Worm (Caenorhabditis elegans): Measurements from ENCODE around the gene F55B12.2.

Gene F55B12.2

DNA sequence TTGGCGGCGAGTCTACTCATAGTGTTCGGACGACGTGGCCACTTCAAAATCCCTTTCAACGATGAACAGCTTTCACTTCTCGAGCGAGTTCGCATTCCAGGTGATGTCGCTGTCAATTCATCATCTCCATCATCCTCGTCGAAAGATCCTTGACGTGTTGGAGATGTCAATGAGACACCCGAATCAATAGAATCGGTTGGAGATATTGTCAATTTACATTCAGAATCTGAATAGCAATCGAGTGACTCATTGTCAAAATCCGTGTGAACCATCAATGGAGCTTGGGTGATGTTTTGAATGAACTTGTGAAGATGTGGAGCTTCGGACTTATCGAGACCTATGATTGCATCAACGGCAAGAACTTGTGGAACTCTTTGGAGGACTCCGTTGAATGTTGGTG lies 31.0 kb downstream of the F55B12.2 start:
- no peak for TF ChIP-seq unc-62 (GFP tag; optimal IDR thresholded peaks at IDR 0.05)

DNA sequence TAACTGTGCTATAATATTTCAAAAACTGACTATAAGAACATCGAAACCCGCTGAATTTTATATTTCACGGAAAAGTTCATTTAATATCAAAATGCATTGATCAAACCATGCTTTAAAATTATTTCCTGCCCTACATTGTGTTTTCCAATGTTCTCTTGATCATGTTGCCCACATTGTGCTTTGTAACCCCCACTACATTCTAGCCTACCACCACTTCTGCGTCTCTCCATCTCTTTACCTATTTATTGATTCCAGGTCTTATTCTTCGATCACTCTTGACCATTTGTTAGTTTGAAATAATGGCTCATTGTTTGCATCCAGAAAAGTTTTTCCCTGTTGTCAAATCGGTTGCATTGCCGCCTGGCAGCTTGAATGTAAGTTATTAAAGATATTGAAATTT lies 34.6 kb downstream of the F55B12.2 start, which contains the start of gene decr-1.1:
Gene decr-1.1 (plus strand): TSS at position 210 of the 400 bp plus-strand sequence.
- no peak for TF ChIP-seq unc-62 (GFP tag; optimal IDR thresholded peaks at IDR 0.05)

DNA sequence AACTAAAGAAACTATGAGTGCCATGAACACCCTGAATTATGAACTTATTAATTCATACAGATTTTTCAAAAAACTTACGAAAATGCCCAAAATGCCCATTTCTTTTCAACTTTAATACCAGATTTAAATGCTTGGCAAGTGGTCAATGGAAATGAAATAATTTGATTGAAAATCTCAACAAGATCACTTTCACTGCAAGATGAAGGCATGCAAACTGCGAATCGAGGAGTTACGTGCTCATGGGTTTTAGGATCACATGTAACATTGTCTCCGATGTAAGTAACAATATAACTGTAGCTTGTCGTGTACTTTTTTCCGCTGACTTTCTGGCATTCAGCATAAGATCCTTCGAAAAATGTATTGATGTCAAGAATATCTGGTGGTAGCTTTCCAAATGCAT lies 35.9 kb downstream of the F55B12.2 start:
- no peak for TF ChIP-seq unc-62 (GFP tag; optimal IDR thresholded peaks at IDR 0.05)

DNA sequence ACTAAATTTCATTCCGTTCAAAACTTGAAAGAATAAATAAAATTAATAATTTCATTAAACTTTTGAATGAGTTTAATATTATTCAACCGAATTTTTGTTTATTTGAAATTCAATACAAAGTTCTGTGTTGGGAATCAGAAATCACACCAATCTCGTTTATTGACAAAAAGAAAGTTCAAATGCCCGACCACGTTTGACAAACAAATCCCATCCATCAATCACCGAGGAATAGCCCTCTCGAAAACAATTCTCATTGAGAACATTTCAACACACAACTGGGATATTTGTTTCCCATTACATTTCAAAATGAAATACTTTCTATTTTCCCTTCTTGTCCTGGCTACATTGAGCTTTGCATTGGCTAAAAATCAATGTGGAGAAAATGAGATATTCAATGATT lies 38.9 kb downstream of the F55B12.2 start, which contains the start of gene F53C11.9:
Gene F53C11.9 (plus strand): TSS at position 159 of the 400 bp plus-strand sequence.
- no peak for TF ChIP-seq unc-62 (GFP tag; optimal IDR thresholded peaks at IDR 0.05)

DNA sequence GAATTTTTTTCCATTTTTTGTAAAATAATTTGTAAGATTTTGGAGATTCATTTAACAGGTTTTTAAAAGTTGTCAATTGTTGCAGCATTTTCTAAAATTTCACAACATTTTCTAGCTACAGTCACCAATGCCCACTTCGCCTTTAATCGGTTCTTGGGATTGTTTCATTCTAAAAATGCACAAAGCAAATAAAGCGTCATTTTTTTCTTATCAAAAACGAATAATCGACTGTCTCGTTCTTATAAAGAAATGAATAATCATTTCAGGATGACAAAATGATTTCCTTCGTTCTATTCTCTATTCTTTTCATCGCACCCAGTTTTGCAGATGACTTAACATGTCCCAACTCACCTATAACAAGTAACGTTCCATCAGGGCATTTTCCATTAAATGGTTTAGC lies 41.2 kb downstream of the F55B12.2 start, which contains the start of gene F53C11.1:
Gene F53C11.1 (plus strand): TSS at position 268 of the 400 bp plus-strand sequence.
- no peak for TF ChIP-seq unc-62 (GFP tag; optimal IDR thresholded peaks at IDR 0.05)

DNA sequence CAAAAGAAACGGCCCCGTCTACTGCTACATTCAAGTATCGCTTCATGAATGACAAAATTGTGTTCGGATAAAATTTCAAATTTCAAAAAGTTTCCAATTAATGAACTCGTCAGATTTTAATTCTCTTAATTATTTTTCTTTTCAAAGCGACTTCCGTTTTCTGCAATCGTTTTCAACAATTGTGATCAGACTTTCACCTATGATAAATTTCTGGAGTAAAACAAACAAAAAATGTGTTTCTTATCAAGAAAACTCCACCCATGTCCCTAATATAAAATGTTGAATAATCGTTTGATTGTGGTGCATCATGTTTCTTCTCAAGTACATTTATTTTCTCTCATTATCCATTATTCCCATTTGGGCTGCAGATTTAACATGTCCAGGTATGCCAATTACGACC lies 45.6 kb downstream of the F55B12.2 start, which contains the start of gene F20G2.5:
Gene F20G2.5 (plus strand): TSS at position 301 of the 400 bp plus-strand sequence.
- TF ChIP-seq unc-62 (GFP tag; optimal IDR thresholded peaks at IDR 0.05) = no peak

DNA sequence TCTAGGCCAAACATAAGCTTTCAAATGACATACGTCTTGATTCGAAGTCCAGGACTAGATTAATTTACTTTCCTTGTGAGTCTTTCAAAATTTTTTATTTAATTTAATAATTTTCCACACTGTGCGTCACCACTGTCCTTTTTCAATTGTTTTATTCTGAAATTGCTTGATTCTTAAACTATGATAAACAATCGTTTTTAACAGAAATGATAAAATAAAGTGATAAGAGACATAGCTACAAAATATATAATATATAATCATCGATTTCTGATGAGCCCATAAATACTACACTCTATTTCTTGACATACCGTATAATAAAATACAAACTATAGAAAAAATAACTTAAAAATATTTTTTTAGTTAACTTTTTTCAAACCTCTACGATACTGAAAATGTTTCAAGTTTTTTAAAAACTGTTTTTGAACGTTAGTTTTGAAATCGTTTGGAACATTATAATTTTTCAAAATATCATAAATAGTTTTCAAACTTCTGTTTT lies 47.8 kb downstream of the F55B12.2 start, which contains the start of gene nas-24:
Gene nas-24 (plus strand): TSS at position 446 of the 496 bp plus-strand sequence.
- TF ChIP-seq unc-62 (GFP tag; optimal IDR thresholded peaks at IDR 0.05) = no peak

DNA sequence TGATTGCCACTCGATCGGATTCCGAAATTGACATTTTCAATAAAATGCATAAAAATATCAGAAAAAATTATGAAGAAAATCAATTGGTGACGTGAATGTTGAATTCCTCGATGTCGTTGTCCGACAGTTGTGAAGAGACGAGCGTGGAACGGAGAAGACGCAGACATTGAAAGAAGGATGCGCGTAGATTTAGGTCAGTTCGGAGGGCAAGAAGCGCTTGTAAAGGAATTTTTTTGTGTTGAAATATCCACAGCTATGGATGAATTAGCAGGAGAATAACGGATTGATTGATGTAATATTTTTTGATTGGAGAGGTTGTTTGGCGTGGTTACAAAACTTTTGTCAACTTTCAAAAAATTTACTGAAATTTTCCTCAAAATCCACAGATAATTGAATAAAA lies 48.4 kb downstream of the F55B12.2 start, which contains the start of gene F20G2.3:
Gene F20G2.3 (minus strand): TSS at position 101 of the 400 bp plus-strand sequence.
- TF ChIP-seq unc-62 (GFP tag; optimal IDR thresholded peaks at IDR 0.05) = no peak

Data from whole organism, dauer.